Fruit fly (Drosophila melanogaster) whole organism, pupa: ENCODE data around the gene ush.

Experiments used
- CG10348 ChIP-seq: fragments of 200-800 bp; sonication (Bioruptor generic); IDR thresholded peaks from 2 replicates; pipeline ENCODE4 v1.3.6; 2022; ENCODE audit warnings: missing biosample characterization, missing genetic modification characterization
- CG12605 ChIP-seq: fragments of 200-800 bp; sonication (Bioruptor generic); IDR thresholded peaks from 2 replicates; pipeline ENCODE4 v1.3.6; 2022; ENCODE audit warnings: missing biosample characterization, missing genetic modification characterization
- CG13204 ChIP-seq: fragments of 200-800 bp; sonication (Bioruptor generic); optimal IDR thresholded peaks from 2 replicates; lab custom pipeline; 2018; ENCODE audit warnings: missing biosample characterization, mild to moderate bottlenecking, missing genetic modification characterization, moderate library complexity
- CG14655 ChIP-seq: fragments of 200-800 bp; sonication (Bioruptor generic); optimal IDR thresholded peaks from 3 replicates; lab custom pipeline; 2017; ENCODE audit warnings: mild to moderate bottlenecking, missing biosample characterization, missing genetic modification reagents, missing genetic modification characterization
- CG15710 ChIP-seq: fragments of 200-800 bp; sonication (Bioruptor generic); optimal IDR thresholded peaks from 2 replicates; lab custom pipeline; 2018; ENCODE audit warnings: missing biosample characterization, mild to moderate bottlenecking, missing genetic modification characterization, moderate library complexity
- CG17806 ChIP-seq: fragments of 200-800 bp; sonication (Bioruptor generic); optimal IDR thresholded peaks from 2 replicates; lab custom pipeline; 2018; ENCODE audit warnings: missing biosample characterization, mild to moderate bottlenecking, missing genetic modification characterization, moderate library complexity
- CG32121 ChIP-seq: fragments of 200-800 bp; sonication (Bioruptor generic); IDR thresholded peaks from 2 replicates; pipeline ENCODE4 v1.3.6; 2022; ENCODE audit warnings: missing biosample characterization, missing genetic modification characterization
- CG34367 ChIP-seq: fragments of 200-800 bp; sonication (Bioruptor generic); optimal IDR thresholded peaks from 2 replicates; lab custom pipeline; 2018; ENCODE audit warnings: missing biosample characterization, mild to moderate bottlenecking, missing genetic modification characterization
- CG4496 ChIP-seq: fragments of 200-800 bp; sonication (Bioruptor generic); IDR thresholded peaks from 3 replicates; pipeline ENCODE4 v1.3.6; 2022; ENCODE audit warnings: missing biosample characterization, missing genetic modification characterization
- CG8159 ChIP-seq: fragments of 200-800 bp; sonication (Bioruptor generic); optimal IDR thresholded peaks from 3 replicates; lab custom pipeline; 2018; ENCODE audit warnings: missing biosample characterization, mild to moderate bottlenecking, missing genetic modification characterization, moderate library complexity
- CG8301 ChIP-seq: fragments of 200-800 bp; sonication (Bioruptor generic); optimal IDR thresholded peaks from 2 replicates; lab custom pipeline; 2018; ENCODE audit warnings: missing biosample characterization, mild to moderate bottlenecking, missing genetic modification characterization
- CG9948 ChIP-seq: fragments of 200-800 bp; sonication (Bioruptor generic); optimal IDR thresholded peaks from 2 replicates; lab custom pipeline; 2018; ENCODE audit warnings: missing biosample characterization, mild to moderate bottlenecking, missing genetic modification characterization, moderate library complexity
- D1 ChIP-seq: fragments of 200-800 bp; sonication (Bioruptor generic); optimal IDR thresholded peaks from 2 replicates; lab custom pipeline; 2018; ENCODE audit warnings: missing biosample characterization, mild to moderate bottlenecking, missing genetic modification characterization, moderate library complexity
- EcR ChIP-seq: fragments of 200-800 bp; sonication (Bioruptor generic); optimal IDR thresholded peaks from 3 replicates; lab custom pipeline; 2019; ENCODE audit warnings: missing biosample characterization, missing genetic modification characterization, mild to moderate bottlenecking, moderate library complexity, missing genetic modification reagents
- Ets98B ChIP-seq: fragments of 200-800 bp; sonication (Bioruptor generic); IDR thresholded peaks from 2 replicates; pipeline ENCODE4 v1.3.6; 2022; ENCODE audit warnings: missing biosample characterization, missing genetic modification characterization
- Pif1A ChIP-seq: fragments of 200-800 bp; sonication (Bioruptor generic); optimal IDR thresholded peaks from 3 replicates; lab custom pipeline; 2016; ENCODE audit warnings: missing biosample characterization, missing genetic modification characterization
- Pif1B ChIP-seq: fragments of 200-800 bp; sonication (Bioruptor generic); optimal IDR thresholded peaks from 3 replicates; lab custom pipeline; 2016; ENCODE audit warnings: missing biosample characterization, missing genetic modification characterization
- Snoo ChIP-seq: fragments of 200-800 bp; sonication (Bioruptor generic); optimal IDR thresholded peaks from 3 replicates; lab custom pipeline; 2017; ENCODE audit warnings: missing biosample characterization, mild to moderate bottlenecking, missing genetic modification characterization, inconsistent platforms
- fd96Ca ChIP-seq: fragments of 200-800 bp; sonication (Bioruptor generic); IDR thresholded peaks from 3 replicates; pipeline ENCODE4 v1.3.6; 2022; ENCODE audit warnings: missing biosample characterization, missing genetic modification characterization
- gl ChIP-seq: fragments of 200-800 bp; sonication (Bioruptor generic); optimal IDR thresholded peaks from 2 replicates; lab custom pipeline; 2018; ENCODE audit warnings: missing biosample characterization, mild to moderate bottlenecking, missing genetic modification characterization
- rn ChIP-seq: fragments of 200-800 bp; sonication (Bioruptor generic); IDR thresholded peaks from 2 replicates; pipeline ENCODE4 v1.3.6; 2022; ENCODE audit warnings: missing biosample characterization, missing genetic modification characterization

ush gene

dm6 chr2L:475920-476319 is at the start of gene ush:
Gene ush (plus strand): TSS chr2L:476220.
- no peak for TF ChIP-seq CG10348 (GFP tag; lab: Robert Waterston, UW)
- no peak for TF ChIP-seq Pif1A (GFP tag; lab: Kevin White, UChicago)
- no peak for TF ChIP-seq CG8301
- no peak for TF ChIP-seq Ets98B (GFP tag; lab: Robert Waterston, UW)
- TF ChIP-seq CG34367 (tag; lab: Kevin White, UChicago): no peak
- no peak for TF ChIP-seq Snoo (tag; lab: Kevin White, UChicago)
- TF ChIP-seq CG13204 (GFP tag; lab: Kevin White, UChicago): no peak
- TF ChIP-seq D1 (tag; lab: Kevin White, UChicago): no peak
- no peak for TF ChIP-seq rn (GFP tag; lab: Robert Waterston, UW)
- TF ChIP-seq CG15710 (tag; lab: Kevin White, UChicago): no peak
- TF ChIP-seq CG8159 (tag; lab: Kevin White, UChicago): no peak
- TF ChIP-seq CG4496 (GFP tag; lab: Robert Waterston, UW): no peak
- TF ChIP-seq Pif1B (GFP tag; lab: Kevin White, UChicago): no peak
- TF ChIP-seq fd96Ca (GFP tag; lab: Robert Waterston, UW): no peak
- no peak for TF ChIP-seq EcR (GFP tag; lab: Kevin White, UChicago)
- no peak for TF ChIP-seq CG32121 (GFP tag; lab: Robert Waterston, UW)

dm6 chr2L:426449-426848 is 49.6 kb upstream of the ush start:
- no peak for TF ChIP-seq CG12605 (GFP tag; lab: Robert Waterston, UW)

dm6 chr2L:427338-428234 is 48.4 kb upstream of the ush start:
- TF ChIP-seq CG12605 (GFP tag; lab: Robert Waterston, UW) (peak; percentile 91), CG14655 (GFP tag; lab: Kevin White, UChicago) (peak; percentile 93), rn (GFP tag; lab: Robert Waterston, UW) (peak; percentile 91), gl (tag; lab: Kevin White, UChicago) (peak; percentile 90), D1 (tag; lab: Kevin White, UChicago) (peak; percentile 77), CG15710 (tag; lab: Kevin White, UChicago) (peak; percentile 93), CG17806 (peak; percentile 90), CG13204 (GFP tag; lab: Kevin White, UChicago) (peak; percentile 88), Ets98B (GFP tag; lab: Robert Waterston, UW) (peak; percentile 96), Snoo (tag; lab: Kevin White, UChicago) (peak; percentile 89), EcR (GFP tag; lab: Kevin White, UChicago) (peak; percentile 79), CG4496 (GFP tag; lab: Robert Waterston, UW) (peak; percentile 96), Pif1A (GFP tag; lab: Kevin White, UChicago) (peak; percentile 91), CG32121 (GFP tag; lab: Robert Waterston, UW) (peak; percentile 93), CG9948 (tag; lab: Kevin White, UChicago) (peak; percentile 87), CG8301 (peak; percentile 93), CG8159 (tag; lab: Kevin White, UChicago) (peak; percentile 90), CG10348 (GFP tag; lab: Robert Waterston, UW) (peak; percentile 69; the same call in 1 of the 2 replicates), CG34367 (tag; lab: Kevin White, UChicago) (peak; percentile 81), Pif1B (GFP tag; lab: Kevin White, UChicago) (peak; percentile 94), fd96Ca (GFP tag; lab: Robert Waterston, UW) (peak; percentile 98)
- TF ChIP-seq, all 21 proteins: peak for 21

- TF ChIP-seq CG32121 (GFP tag; lab: Robert Waterston, UW): no peak
- TF ChIP-seq CG13204 (GFP tag; lab: Kevin White, UChicago): no peak
- no peak for TF ChIP-seq Pif1B (GFP tag; lab: Kevin White, UChicago)
- no peak for TF ChIP-seq CG4496 (GFP tag; lab: Robert Waterston, UW)
- TF ChIP-seq Ets98B (GFP tag; lab: Robert Waterston, UW): no peak
- TF ChIP-seq Pif1A (GFP tag; lab: Kevin White, UChicago): no peak
- TF ChIP-seq CG9948 (tag; lab: Kevin White, UChicago): no peak
- no peak for TF ChIP-seq EcR (GFP tag; lab: Kevin White, UChicago)
- no peak for TF ChIP-seq Snoo (tag; lab: Kevin White, UChicago)
- TF ChIP-seq D1 (tag; lab: Kevin White, UChicago): no peak
- no peak for TF ChIP-seq CG14655 (GFP tag; lab: Kevin White, UChicago)
- no peak for TF ChIP-seq CG15710 (tag; lab: Kevin White, UChicago)
- TF ChIP-seq CG17806: no peak
- no peak for TF ChIP-seq CG12605 (GFP tag; lab: Robert Waterston, UW)
- no peak for TF ChIP-seq rn (GFP tag; lab: Robert Waterston, UW)
- TF ChIP-seq CG8159 (tag; lab: Kevin White, UChicago): no peak
- TF ChIP-seq CG10348 (GFP tag; lab: Robert Waterston, UW): no peak
Measured at dm6 chr2L:428380-428989, 47.5 kb upstream of the ush start.
